Fruit fly (Drosophila melanogaster) S2 (cell line): ENCODE data around the gene Rpn7.

Experiments used
- CG8478 ChIP-seq: fragments of >200 bp; optimal IDR thresholded peaks from 2 replicates; lab custom pipeline; 2018
- CTCF ChIP-seq, 2 experiments: fragments of >200 bp; optimal IDR thresholded peaks; 2 replicates each; lab custom pipeline; 2018

dm6 chr3R:22449871-22450424 is 11.9 kb downstream of the Rpn7 start:
- TF ChIP-seq CG8478 (lab: Kevin White, UChicago) (no peak), CTCF (optimal IDR thresholded peaks at IDR 0.05; lab: Kevin White, UChicago) (no peak)
